Fruit fly (Drosophila melanogaster): Measurements from ENCODE around the gene nur.
A peak's percentile ranks its signal among the peaks of the same experiment; 100 is the strongest.

The nur gene

DNA sequence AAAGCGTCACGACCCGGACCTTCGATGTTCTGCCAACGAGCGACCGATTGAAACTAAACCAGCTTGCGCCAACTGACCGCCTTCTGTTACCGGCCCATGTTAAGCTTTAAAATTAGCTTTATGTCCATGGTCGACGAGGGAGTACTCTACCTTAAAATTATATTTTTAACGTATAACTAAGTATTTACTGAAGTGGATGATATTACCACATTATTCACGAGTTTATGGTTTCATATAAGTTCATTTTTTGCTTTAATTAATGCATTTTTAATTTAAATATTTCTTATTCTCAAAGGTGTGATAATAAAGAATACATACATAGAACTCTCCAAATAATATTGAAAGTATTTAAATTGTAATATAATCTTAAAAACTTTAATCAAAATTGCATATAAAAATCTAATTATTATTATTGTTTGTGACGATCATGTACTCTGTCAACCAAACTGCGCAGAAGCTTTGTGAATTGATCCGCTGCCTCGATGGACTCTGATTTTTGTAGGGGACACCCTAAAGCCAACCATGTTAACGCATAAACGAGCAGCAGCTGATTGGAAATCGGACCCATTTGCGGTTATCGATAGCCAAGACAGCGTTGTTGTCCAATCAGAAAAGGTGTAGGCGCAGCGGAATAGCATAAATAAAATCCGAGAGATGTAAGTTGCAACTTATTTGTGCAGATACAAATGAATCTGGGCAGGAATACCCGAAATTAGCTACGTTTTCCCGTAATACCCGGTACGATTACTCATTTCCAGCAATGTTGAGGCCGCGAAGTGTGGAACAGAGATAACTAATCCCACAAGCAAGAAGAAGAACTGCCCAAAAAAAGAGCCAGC lies 44.4 kb downstream of the nur start, which contains the start of the genes CG9008 and p38b (continued):
- TF ChIP-seq Abd-B (GFP tag; optimal IDR thresholded peaks at IDR 0.05) (peak; percentile 76), bsh (GFP tag; optimal IDR thresholded peaks at IDR 0.05) (peak; percentile 54 to 75), gem (tag; optimal IDR thresholded peaks at IDR 0.05) (peak; percentile 94), CG7928 (GFP tag; optimal IDR thresholded peaks at IDR 0.05) (peak; percentile 49), Adf1 (GFP tag; IDR thresholded peaks at IDR 0.05) (peak; percentile 23; the same call in 1 of the 2 replicates), CG15011 (GFP tag; optimal IDR thresholded peaks at IDR 0.05) (no peak), CG10565 (GFP tag; optimal IDR thresholded peaks at IDR 0.05) (no peak), exex (tag; optimal IDR thresholded peaks at IDR 0.05) (peak; percentile 40), CG30403 (GFP tag; optimal IDR thresholded peaks at IDR 0.05) (peak; percentile 91), ewg (GFP tag; optimal IDR thresholded peaks at IDR 0.05) (peak; percentile 79), ato (GFP tag; IDR thresholded peaks at IDR 0.05; ENCODE audit: partially characterized antibody) (0 out of 2 replicates have a peak, but pooled peaks have one; percentile 40), Nf-YB (GFP tag; optimal IDR thresholded peaks at IDR 0.05) (peak; percentile 81), CG8478 (optimal IDR thresholded peaks at IDR 0.05) (no peak), CG8089 (GFP tag; optimal IDR thresholded peaks at IDR 0.05) (no peak), Ada2b (GFP tag; IDR thresholded peaks at IDR 0.05) (peak; percentile 32; the same call in 1 of the 2 replicates), ems (GFP tag; optimal IDR thresholded peaks at IDR 0.05) (no peak), Fer1 (GFP tag; optimal IDR thresholded peaks at IDR 0.05) (peak; percentile 83), otp (GFP tag; IDR thresholded peaks at IDR 0.05) (0 out of 3 replicates have a peak, but pooled peaks have one; percentile 43), Antp (GFP tag; optimal IDR thresholded peaks at IDR 0.05) (peak; percentile 8), Med (GFP tag) (peak; percentile 91), zf30C (GFP tag; optimal IDR thresholded peaks at IDR 0.05) (no peak), wdn (GFP tag; IDR thresholded peaks at IDR 0.05) (0 out of 2 replicates have a peak, but pooled peaks have one; percentile 13), NC2α (GFP tag; optimal IDR thresholded peaks at IDR 0.05) (no peak), croc (GFP tag; conservative IDR thresholded peaks at IDR 0.05) (peak; percentile 44; the same call in 1 of the 3 replicates), en (GFP tag; optimal IDR thresholded peaks at IDR 0.05) (no peak), odd (GFP tag; optimal IDR thresholded peaks at IDR 0.05) (peak; percentile 87), tin (GFP tag; optimal IDR thresholded peaks at IDR 0.05) (peak; percentile 76), Sin3A (optimal IDR thresholded peaks at IDR 0.05) (peak; percentile 44), ara (GFP tag; IDR thresholded peaks at IDR 0.05) (no peak), Bgb (GFP tag; IDR thresholded peaks at IDR 0.05; ENCODE audit: partially characterized antibody) (peak; percentile 57), dmrt99B (tag; optimal IDR thresholded peaks at IDR 0.05) (peak; percentile 89), B-H1 (GFP tag; IDR thresholded peaks at IDR 0.05) (peak; percentile 10; the same call in 1 of the 3 replicates), CG6683 (GFP tag; optimal IDR thresholded peaks at IDR 0.05) (peak; percentile 79), CG12299 (tag; optimal IDR thresholded peaks at IDR 0.05) (peak; percentile 69), klu (GFP tag; IDR thresholded peaks at IDR 0.05) (peak; percentile 60; the same call in 1 of the 2 replicates), D (optimal IDR thresholded peaks at IDR 0.05) (no peak), D (GFP tag; optimal IDR thresholded peaks at IDR 0.05) (peak; percentile 74), E2f1 (GFP tag; IDR thresholded peaks at IDR 0.05) (peak; percentile 60), HmgZ (tag; optimal IDR thresholded peaks at IDR 0.05) (peak; percentile 44), Gsc (GFP tag; IDR thresholded peaks at IDR 0.05) (no peak), CG1233 (GFP tag; optimal IDR thresholded peaks at IDR 0.05) (peak; percentile 80), Doc3 (GFP tag; IDR thresholded peaks at IDR 0.05; ENCODE audit: partially characterized antibody) (0 out of 3 replicates have a peak, but pooled peaks have one; percentile 26), CTCF (GFP tag; optimal IDR thresholded peaks at IDR 0.05) (no peak), ash1 (GFP tag; optimal IDR thresholded peaks at IDR 0.05) (no peak), shn (GFP tag; optimal IDR thresholded peaks at IDR 0.05) (no peak), pnt (GFP tag; optimal IDR thresholded peaks at IDR 0.05) (no peak), br (optimal IDR thresholded peaks at IDR 0.05) (no peak), sug (tag; optimal IDR thresholded peaks at IDR 0.05) (peak; percentile 88), gsb (GFP tag; IDR thresholded peaks at IDR 0.05) (no peak), trem (tag; optimal IDR thresholded peaks at IDR 0.05) (peak; percentile 53)
